Worm (Caenorhabditis elegans) whole organism, L2 larva: Measurements from ENCODE around the gene glo-1.

ENCODE experiments used
- ama-1 ChIP-seq: fragments of 150-350 bp; optimal IDR thresholded peaks from 2 replicates; lab custom pipeline; 2018; ENCODE audit warnings: inconsistent platforms
- dmd-4 ChIP-seq: sonication (generic microtip); optimal IDR thresholded peaks from 2 replicates; lab custom pipeline; 2017; ENCODE audit warnings: missing biosample characterization, missing genetic modification characterization
- lin-39 ChIP-seq: fragments of 150-350 bp; optimal IDR thresholded peaks from 2 replicates; lab custom pipeline; 2014; ENCODE audit warnings: missing biosample characterization, missing genetic modification reagents, missing genetic modification characterization
- snpc-4 ChIP-seq: fragments of 150-350 bp; optimal IDR thresholded peaks from 2 replicates; lab custom pipeline; 2014; ENCODE audit warnings: missing biosample characterization, missing genetic modification characterization
- unc-62 ChIP-seq: fragments of 150-350 bp; optimal IDR thresholded peaks from 2 replicates; lab custom pipeline; 2014; ENCODE audit warnings: missing biosample characterization, missing genetic modification reagents, missing genetic modification characterization
- ztf-11 ChIP-seq: sonication (generic microtip); optimal IDR thresholded peaks from 2 replicates; lab custom pipeline; 2017; ENCODE audit warnings: missing biosample characterization, missing genetic modification characterization

ce11 chrX:9850258-9850657 lies 31.8 kb downstream of the glo-1 start, which contains the start of gene lec-8:
- no peak for TF ChIP-seq unc-62 (GFP tag; lab: Kevin White, UChicago)
- no peak for TF ChIP-seq lin-39 (tag; lab: Kevin White, UChicago)
- TF ChIP-seq ama-1: no peak
- no peak for TF ChIP-seq ztf-11 (tag; lab: Kevin White, UChicago)
- TF ChIP-seq snpc-4: no peak
- no peak for TF ChIP-seq dmd-4 (tag; lab: Kevin White, UChicago)
